Fruit fly (Drosophila melanogaster) whole organism, prepupa: Measurements from ENCODE around the gene Pcd.

Experiments used
- CG10669 ChIP-seq: fragments of 200-800 bp; sonication (Bioruptor generic); optimal IDR thresholded peaks from 3 replicates; lab custom pipeline; 2018; ENCODE audit warnings: missing biosample characterization, mild to moderate bottlenecking, missing genetic modification characterization, moderate library complexity
- CG11294 ChIP-seq: fragments of 200-800 bp; sonication (Bioruptor generic); IDR thresholded peaks from 2 replicates; pipeline ENCODE4 v1.3.6; 2022; ENCODE audit warnings: missing biosample characterization, missing genetic modification characterization
- CG11902 ChIP-seq: fragments of 200-800 bp; sonication (Bioruptor generic); optimal IDR thresholded peaks from 3 replicates; lab custom pipeline; 2016; ENCODE audit warnings: missing biosample characterization, missing genetic modification characterization
- CG15336 ChIP-seq: fragments of 200-800 bp; sonication (Bioruptor generic); IDR thresholded peaks from 2 replicates; pipeline ENCODE4 v1.3.6; 2022; ENCODE audit warnings: missing biosample characterization, missing genetic modification characterization
- CG1621 ChIP-seq: fragments of 200-800 bp; sonication (Bioruptor generic); optimal IDR thresholded peaks from 3 replicates; lab custom pipeline; 2018; ENCODE audit warnings: missing biosample characterization, mild to moderate bottlenecking, missing genetic modification characterization
- CG16779 ChIP-seq: fragments of 200-800 bp; sonication (Bioruptor generic); optimal IDR thresholded peaks from 3 replicates; lab custom pipeline; 2017; ENCODE audit warnings: missing biosample characterization, mild to moderate bottlenecking, missing genetic modification characterization
- CG3032 ChIP-seq: fragments of 200-800 bp; optimal IDR thresholded peaks from 2 replicates; lab custom pipeline; 2019; ENCODE audit warnings: missing biosample characterization, mild to moderate bottlenecking, missing genetic modification characterization, moderate library complexity
- CG31627 ChIP-seq: fragments of 200-800 bp; sonication (Bioruptor generic); optimal IDR thresholded peaks from 3 replicates; lab custom pipeline; 2016; ENCODE audit warnings: missing biosample characterization, missing genetic modification characterization
- CG32006 ChIP-seq: fragments of 200-800 bp; sonication (Bioruptor generic); optimal IDR thresholded peaks from 3 replicates; lab custom pipeline; 2017; ENCODE audit warnings: missing biosample characterization, mild to moderate bottlenecking, missing genetic modification characterization
- CG3919 ChIP-seq: fragments of 200-800 bp; sonication (Bioruptor generic); optimal IDR thresholded peaks from 3 replicates; lab custom pipeline; 2016; ENCODE audit warnings: missing biosample characterization, missing genetic modification characterization
- CG4318 ChIP-seq: fragments of 200-800 bp; sonication (Bioruptor generic); optimal IDR thresholded peaks from 3 replicates; lab custom pipeline; 2017; ENCODE audit warnings: missing biosample characterization, mild to moderate bottlenecking, missing genetic modification characterization
- CG6163 ChIP-seq: fragments of 200-800 bp; sonication (Bioruptor generic); IDR thresholded peaks from 3 replicates; pipeline ENCODE4 v1.3.6; 2022; ENCODE audit warnings: missing biosample characterization, missing genetic modification characterization
- CG6276 ChIP-seq: fragments of 200-800 bp; sonication (Bioruptor generic); optimal IDR thresholded peaks from 2 replicates; lab custom pipeline; 2017; ENCODE audit warnings: missing biosample characterization, mild to moderate bottlenecking, missing genetic modification characterization
- CG6808 ChIP-seq: fragments of 200-800 bp; sonication (Bioruptor generic); optimal IDR thresholded peaks from 3 replicates; lab custom pipeline; 2017; ENCODE audit warnings: missing biosample characterization, missing genetic modification characterization, mild to moderate bottlenecking, moderate library complexity, missing genetic modification reagents
- CG6854 ChIP-seq: fragments of 200-800 bp; sonication (Bioruptor generic); optimal IDR thresholded peaks from 2 replicates; lab custom pipeline; 2017; ENCODE audit warnings: missing biosample characterization, mild to moderate bottlenecking, missing genetic modification characterization
- CG8119 ChIP-seq: fragments of 200-800 bp; sonication (Bioruptor generic); IDR thresholded peaks from 3 replicates; pipeline ENCODE4 v1.3.6; 2022; ENCODE audit warnings: missing biosample characterization, missing genetic modification characterization
- CG8319 ChIP-seq: fragments of 200-800 bp; sonication (Bioruptor generic); optimal IDR thresholded peaks from 3 replicates; lab custom pipeline; 2016; ENCODE audit warnings: missing biosample characterization, missing genetic modification characterization
- CG8632 ChIP-seq: fragments of 200-800 bp; sonication (Bioruptor generic); optimal IDR thresholded peaks from 3 replicates; lab custom pipeline; 2016; ENCODE audit warnings: missing biosample characterization, missing genetic modification characterization
- Eip78C ChIP-seq: fragments of 200-800 bp; sonication (Bioruptor generic); peaks from one replicate; lab custom pipeline; 2016; ENCODE audit warnings: missing biosample characterization, missing genetic modification characterization
- Eip93F ChIP-seq: fragments of 200-800 bp; sonication (Bioruptor generic); optimal IDR thresholded peaks from 2 replicates; lab custom pipeline; 2016; ENCODE audit warnings: missing biosample characterization, mild to moderate bottlenecking, missing genetic modification characterization
- Ets21C ChIP-seq: fragments of 200-800 bp; sonication (Bioruptor generic); optimal IDR thresholded peaks from 3 replicates; lab custom pipeline; 2016; ENCODE audit warnings: missing biosample characterization, missing genetic modification characterization
- Ets96B ChIP-seq: fragments of 200-800 bp; optimal IDR thresholded peaks from 2 replicates; lab custom pipeline; 2019; ENCODE audit warnings: missing biosample characterization, mild to moderate bottlenecking, missing genetic modification characterization, moderate library complexity
- Gug ChIP-seq: fragments of 200-800 bp; sonication (Bioruptor generic); IDR thresholded peaks from 2 replicates; pipeline ENCODE4 v1.3.6; 2022; ENCODE audit warnings: missing biosample characterization, missing genetic modification characterization
- Hr38 ChIP-seq: sonication (Bioruptor generic); optimal IDR thresholded peaks from 2 replicates; lab custom pipeline; 2016; ENCODE audit warnings: missing biosample characterization, missing genetic modification characterization
- Hr39 ChIP-seq: fragments of 200-800 bp; sonication (Bioruptor generic); optimal IDR thresholded peaks from 2 replicates; lab custom pipeline; 2016; ENCODE audit warnings: missing biosample characterization, missing genetic modification characterization
- Hr4 ChIP-seq: fragments of 200-800 bp; sonication (Bioruptor generic); optimal IDR thresholded peaks from 3 replicates; lab custom pipeline; 2016; ENCODE audit warnings: missing biosample characterization, missing genetic modification characterization
- Lpt ChIP-seq: fragments of 200-800 bp; sonication (Bioruptor generic); optimal IDR thresholded peaks from 3 replicates; lab custom pipeline; 2016; ENCODE audit warnings: missing biosample characterization, missing genetic modification characterization
- Met ChIP-seq: fragments of 200-800 bp; sonication (Bioruptor generic); optimal IDR thresholded peaks from 3 replicates; lab custom pipeline; 2016; ENCODE audit warnings: missing biosample characterization, missing genetic modification characterization
- OdsH ChIP-seq: fragments of 200-800 bp; sonication (Bioruptor generic); optimal IDR thresholded peaks from 3 replicates; lab custom pipeline; 2016; ENCODE audit warnings: missing biosample characterization, missing genetic modification characterization
- Smox ChIP-seq: fragments of 200-800 bp; sonication (Bioruptor generic); optimal IDR thresholded peaks from 3 replicates; lab custom pipeline; 2016; ENCODE audit warnings: missing biosample characterization, missing genetic modification characterization
- Sox102F ChIP-seq: fragments of 200-800 bp; sonication (Bioruptor generic); optimal IDR thresholded peaks from 2 replicates; lab custom pipeline; 2016; ENCODE audit warnings: missing biosample characterization, mild to moderate bottlenecking, missing genetic modification characterization
- Sox14 ChIP-seq: fragments of 200-800 bp; sonication (Bioruptor generic); optimal IDR thresholded peaks from 3 replicates; lab custom pipeline; 2016; ENCODE audit warnings: missing biosample characterization, missing genetic modification characterization
- achi ChIP-seq: fragments of 200-800 bp; sonication (Bioruptor generic); optimal IDR thresholded peaks from 3 replicates; lab custom pipeline; 2016; ENCODE audit warnings: missing biosample characterization, missing genetic modification characterization
- acj6 ChIP-seq: fragments of 200-800 bp; sonication (Bioruptor generic); optimal IDR thresholded peaks from 3 replicates; lab custom pipeline; 2016; ENCODE audit warnings: missing biosample characterization, missing genetic modification characterization
- cyc ChIP-seq: fragments of 200-800 bp; sonication (Bioruptor generic); optimal IDR thresholded peaks from 3 replicates; lab custom pipeline; 2016; ENCODE audit warnings: missing biosample characterization, missing genetic modification characterization
- dac ChIP-seq: fragments of 200-800 bp; sonication (Bioruptor generic); optimal IDR thresholded peaks from 2 replicates; lab custom pipeline; 2017; ENCODE audit warnings: missing biosample characterization, mild to moderate bottlenecking, missing genetic modification characterization
- eg ChIP-seq: fragments of 200-800 bp; sonication (Bioruptor generic); IDR thresholded peaks from 3 replicates; pipeline ENCODE4 v1.3.6; 2022; ENCODE audit warnings: missing biosample characterization, missing genetic modification characterization
- fd59A ChIP-seq: fragments of 200-800 bp; sonication (Bioruptor generic); optimal IDR thresholded peaks from 2 replicates; lab custom pipeline; 2017; ENCODE audit warnings: missing biosample characterization, mild to moderate bottlenecking, missing genetic modification characterization, missing genetic modification reagents
- fkh ChIP-seq: fragments of 200-800 bp; sonication (Bioruptor generic); optimal IDR thresholded peaks from 3 replicates; lab custom pipeline; 2017; ENCODE audit warnings: missing biosample characterization, mild to moderate bottlenecking, missing genetic modification characterization, moderate library complexity
- lz ChIP-seq: fragments of 200-800 bp; sonication (Bioruptor generic); optimal IDR thresholded peaks from 3 replicates; lab custom pipeline; 2016; ENCODE audit warnings: missing biosample characterization, missing genetic modification characterization
- svp ChIP-seq: fragments of 200-800 bp; sonication (Bioruptor generic); peaks from one replicate; lab custom pipeline; 2016; ENCODE audit warnings: missing biosample characterization, missing genetic modification characterization
- topi ChIP-seq: fragments of 200-800 bp; sonication (Bioruptor generic); optimal IDR thresholded peaks from 3 replicates; lab custom pipeline; 2016; ENCODE audit warnings: missing biosample characterization, missing genetic modification characterization
- vri ChIP-seq: fragments of 200-800 bp; sonication (Bioruptor generic); optimal IDR thresholded peaks from 3 replicates; lab custom pipeline; 2016; ENCODE audit warnings: missing biosample characterization, mild to moderate bottlenecking, missing genetic modification characterization

Pcd gene

dm6 chr3R:29716782-29717317 is 6.1 kb upstream of the Pcd start, which contains the start of gene Obp99b (continued):
- TF ChIP-seq CG6854 (GFP tag; lab: Kevin White, UChicago) (no peak), Ets96B (peak; percentile 50), CG11294 (peak; percentile 48; the same call in 1 of the 2 replicates), Smox (GFP tag; lab: Kevin White, UChicago) (peak; percentile 39), dac (GFP tag; lab: Kevin White, UChicago) (peak; percentile 86), CG3919 (peak; percentile 91), CG8632 (GFP tag; lab: Kevin White, UChicago) (peak; percentile 39), achi (peak; percentile 67), CG16779 (tag; lab: Kevin White, UChicago) (peak; percentile 46), vri (peak; percentile 53), OdsH (GFP tag; lab: Kevin White, UChicago) (peak; percentile 79), CG11902 (GFP tag; lab: Kevin White, UChicago) (peak; percentile 7), CG31627 (peak; percentile 58), fkh (GFP tag; lab: Kevin White, UChicago) (peak; percentile 43), CG15336 (GFP tag; lab: Robert Waterston, UW) (peak; percentile 50), Hr39 (GFP tag; lab: Kevin White, UChicago) (peak; percentile 53), CG8119 (GFP tag; lab: Robert Waterston, UW) (peak; percentile 29; the same call in 1 of the 3 replicates)

dm6 chr3R:29717519-29717918 is 5.4 kb upstream of the Pcd start:
- TF ChIP-seq CG15336 (GFP tag; lab: Robert Waterston, UW) (peak; percentile 63), Lpt (GFP tag; lab: Kevin White, UChicago) (peak; percentile 24), Hr39 (GFP tag; lab: Kevin White, UChicago) (peak; percentile 4), eg (GFP tag; lab: Robert Waterston, UW) (peak; percentile 76), CG6163 (peak; percentile 45; the same call in 2 of the 3 replicates), achi (peak; percentile 15), Gug (GFP tag; lab: Robert Waterston, UW) (peak; percentile 47), topi (GFP tag; lab: Kevin White, UChicago) (peak; percentile 6), dac (GFP tag; lab: Kevin White, UChicago) (peak; percentile 27), Sox102F (GFP tag; lab: Kevin White, UChicago) (no peak), CG8119 (GFP tag; lab: Robert Waterston, UW) (peak; percentile 57; the same call in 2 of the 3 replicates), fd59A (GFP tag; lab: Kevin White, UChicago) (no peak), CG3919 (peak; percentile 6), Hr38 (no peak), CG32006 (peak; percentile 47), fkh (GFP tag; lab: Kevin White, UChicago) (peak; percentile 22), OdsH (GFP tag; lab: Kevin White, UChicago) (peak; percentile 24), CG31627 (no peak), cyc (GFP tag; lab: Kevin White, UChicago) (no peak), CG11294 (peak; percentile 33; the same call in 1 of the 2 replicates), CG3032 (tag; lab: Kevin White, UChicago) (peak; percentile 4), Eip78C (GFP tag; lab: Kevin White, UChicago) (peak; percentile 5), CG4318 (GFP tag; lab: Kevin White, UChicago) (peak; percentile 55), CG6276 (GFP tag; lab: Kevin White, UChicago) (peak; percentile 17), Hr4 (GFP tag; lab: Kevin White, UChicago) (peak; percentile 72), Ets21C (GFP tag; lab: Kevin White, UChicago) (no peak)

dm6 chr3R:29718363-29718762 is 4.6 kb upstream of the Pcd start, which contains the start of gene CG15506:
CG15506 (plus strand) TSS chr3R:29718663.
- TF ChIP-seq Hr38 (no peak), CG4318 (GFP tag; lab: Kevin White, UChicago) (no peak), fd59A (GFP tag; lab: Kevin White, UChicago) (no peak), Smox (GFP tag; lab: Kevin White, UChicago) (no peak), CG8119 (GFP tag; lab: Robert Waterston, UW) (0 out of 3 replicates have a peak, but pooled peaks have one; percentile 25), lz (GFP tag; lab: Kevin White, UChicago) (no peak), CG11902 (GFP tag; lab: Kevin White, UChicago) (no peak), CG6854 (GFP tag; lab: Kevin White, UChicago) (no peak), eg (GFP tag; lab: Robert Waterston, UW) (0 out of 3 replicates have a peak, but pooled peaks have one; percentile 36), cyc (GFP tag; lab: Kevin White, UChicago) (no peak), CG3032 (tag; lab: Kevin White, UChicago) (no peak), CG10669 (no peak), svp (no peak), CG3919 (no peak), CG1621 (tag; lab: Kevin White, UChicago) (no peak), dac (GFP tag; lab: Kevin White, UChicago) (no peak), Sox14 (GFP tag; lab: Kevin White, UChicago) (no peak), CG6808 (GFP tag; lab: Kevin White, UChicago) (no peak), Eip78C (GFP tag; lab: Kevin White, UChicago) (no peak), Eip93F (GFP tag; lab: Kevin White, UChicago) (no peak), CG16779 (tag; lab: Kevin White, UChicago) (no peak), CG8319 (GFP tag; lab: Kevin White, UChicago) (no peak), CG32006 (no peak), CG15336 (GFP tag; lab: Robert Waterston, UW) (0 out of 2 replicates have a peak, but pooled peaks have one; percentile 7), CG11294 (no peak), Met (GFP tag; lab: Kevin White, UChicago) (no peak), CG6163 (0 out of 3 replicates have a peak, but pooled peaks have one; percentile 11), acj6 (GFP tag; lab: Kevin White, UChicago) (no peak), topi (GFP tag; lab: Kevin White, UChicago) (no peak), CG31627 (no peak)
